In genomic region chr3L:3929968-3930767, dm6 we compare ENCODE assay signal across 3 fruit fly cellular contexts.
A peak's percentile ranks its signal among the peaks of the same experiment; 100 is the strongest.
TF ChIP-seq lines count a peak whose summit lies in the region.

No protein-coding gene starts in this region.

- no peak for TF ChIP-seq CTCF in whole organism, embryonic (GFP tag; optimal IDR thresholded peaks at IDR 0.05; lab: Kevin White, UChicago)

TF ChIP-seq in whole organism, embryonic, 481 proteins besides CTCF, POLR2A, EP300 and RAD21:
- TF ChIP-seq CG33557 (GFP tag; optimal IDR thresholded peaks at IDR 0.05; lab: Kevin White, UChicago) (no peak), NC2α (GFP tag; optimal IDR thresholded peaks at IDR 0.05; lab: Kevin White, UChicago) (no peak), CG18599 (GFP tag; optimal IDR thresholded peaks at IDR 0.05; lab: Kevin White, UChicago) (peak; percentile 22), CG8765 (GFP tag; IDR thresholded peaks at IDR 0.05; lab: Robert Waterston, UW) (no peak), Ets65A (GFP tag; lab: Kevin White, UChicago) (peak; percentile 88), D19B (GFP tag; optimal IDR thresholded peaks at IDR 0.05; lab: Kevin White, UChicago) (peak; percentile 19), Lhr (GFP tag; optimal IDR thresholded peaks at IDR 0.05; lab: Kevin White, UChicago) (no peak), Asciz (GFP tag; optimal IDR thresholded peaks at IDR 0.05; lab: Kevin White, UChicago) (no peak), CG10543 (GFP tag; optimal IDR thresholded peaks at IDR 0.05; lab: Kevin White, UChicago) (peak; percentile 10), mirr (GFP tag; optimal IDR thresholded peaks at IDR 0.05; lab: Kevin White, UChicago) (peak; percentile 66), sug (tag; optimal IDR thresholded peaks at IDR 0.05; lab: Kevin White, UChicago) (peak; percentile 79), sd (tag; optimal IDR thresholded peaks at IDR 0.05; lab: Kevin White, UChicago) (peak; percentile 80), gce (GFP tag; IDR thresholded peaks at IDR 0.05; lab: Robert Waterston, UW) (no peak), CG11723 (GFP tag; optimal IDR thresholded peaks at IDR 0.05; lab: Kevin White, UChicago) (no peak), grn (GFP tag; optimal IDR thresholded peaks at IDR 0.05; lab: Kevin White, UChicago) (peak; percentile 85), CG7987 (GFP tag; optimal IDR thresholded peaks at IDR 0.05; lab: Kevin White, UChicago) (peak; percentile 71), Vsx1 (GFP tag; optimal IDR thresholded peaks at IDR 0.05; lab: Kevin White, UChicago) (peak; percentile 10), CG34376 (GFP tag; optimal IDR thresholded peaks at IDR 0.05; lab: Kevin White, UChicago) (peak; percentile 81), Lim3 (GFP tag; IDR thresholded peaks at IDR 0.05; lab: Robert Waterston, UW) (peak; percentile 40; the same call in 1 of the 2 replicates), exex (tag; optimal IDR thresholded peaks at IDR 0.05; lab: Kevin White, UChicago) (peak; percentile 98), chinmo (GFP tag; IDR thresholded peaks at IDR 0.05; lab: Robert Waterston, UW; ENCODE audit: partially characterized antibody) (0 out of 4 replicates have a peak, but pooled peaks have one; percentile 37), dimm (GFP tag; IDR thresholded peaks at IDR 0.05; lab: Robert Waterston, UW) (no peak), cwo (GFP tag; optimal IDR thresholded peaks at IDR 0.05; lab: Kevin White, UChicago) (peak; percentile 71)

TF ChIP-seq in whole organism, prepupa, 60 proteins besides CTCF, POLR2A, EP300 and RAD21:
- TF ChIP-seq CG8119 (GFP tag; IDR thresholded peaks at IDR 0.05; lab: Robert Waterston, UW) (no peak), svp (GFP tag; lab: Kevin White, UChicago) (peak; percentile 13), CG15336 (GFP tag; IDR thresholded peaks at IDR 0.05; lab: Robert Waterston, UW) (no peak), CG34406 (GFP tag; optimal IDR thresholded peaks at IDR 0.05; lab: Kevin White, UChicago) (no peak), Eip75B (GFP tag; optimal IDR thresholded peaks at IDR 0.05; lab: Kevin White, UChicago) (no peak), vri (GFP tag; optimal IDR thresholded peaks at IDR 0.05; lab: Kevin White, UChicago) (peak; percentile 38), Smox (GFP tag; optimal IDR thresholded peaks at IDR 0.05; lab: Kevin White, UChicago) (no peak), dac (GFP tag; optimal IDR thresholded peaks at IDR 0.05; lab: Kevin White, UChicago) (no peak)

TF ChIP-seq in whole organism, wandering third instar larva, 38 proteins besides CTCF, POLR2A, EP300 and RAD21:
- TF ChIP-seq foxo (GFP tag; optimal IDR thresholded peaks at IDR 0.05; lab: Kevin White, UChicago) (no peak), dl (GFP tag; optimal IDR thresholded peaks at IDR 0.05; lab: Kevin White, UChicago; ENCODE audit: insufficient read depth in 1 of 2, partially characterized antibody in 2 of 2) (no peak), ey (GFP tag; optimal IDR thresholded peaks at IDR 0.05; lab: Kevin White, UChicago) (no peak), Sp1 (GFP tag; optimal IDR thresholded peaks at IDR 0.05; lab: Kevin White, UChicago) (no peak), Vsx2 (GFP tag; optimal IDR thresholded peaks at IDR 0.05; lab: Kevin White, UChicago; ENCODE audit: partially characterized antibody) (peak; percentile 70), h (GFP tag; optimal IDR thresholded peaks at IDR 0.05; lab: Kevin White, UChicago) (peak; percentile 27), CG9705 (GFP tag; optimal IDR thresholded peaks at IDR 0.05; lab: Kevin White, UChicago) (no peak), Abd-B (GFP tag; optimal IDR thresholded peaks at IDR 0.05; lab: Kevin White, UChicago) (no peak), br (GFP tag; optimal IDR thresholded peaks at IDR 0.05; lab: Kevin White, UChicago) (no peak), Rel (GFP tag; optimal IDR thresholded peaks at IDR 0.05; lab: Kevin White, UChicago) (no peak), Rel (tag; optimal IDR thresholded peaks at IDR 0.05; lab: Kevin White, UChicago) (peak; percentile 23), psq (GFP tag; optimal IDR thresholded peaks at IDR 0.05; lab: Kevin White, UChicago) (peak; percentile 9), Hr83 (GFP tag; optimal IDR thresholded peaks at IDR 0.05; lab: Kevin White, UChicago; ENCODE audit: poor library complexity, severe bottlenecking) (no peak), sage (GFP tag; optimal IDR thresholded peaks at IDR 0.05; lab: Kevin White, UChicago) (no peak), brk (GFP tag; optimal IDR thresholded peaks at IDR 0.05; lab: Kevin White, UChicago) (no peak), rgr (GFP tag; optimal IDR thresholded peaks at IDR 0.05; lab: Kevin White, UChicago) (peak; percentile 20), N (GFP tag; optimal IDR thresholded peaks at IDR 0.05; lab: Kevin White, UChicago) (no peak), Hnf4 (GFP tag; optimal IDR thresholded peaks at IDR 0.05; lab: Kevin White, UChicago) (no peak)
